Worm (Caenorhabditis elegans): ENCODE measurements around the gene C27D6.3.

- no peak for TF ChIP-seq daf-8 (GFP tag; IDR thresholded peaks at IDR 0.05)
- TF ChIP-seq zip-2 (tag; optimal IDR thresholded peaks at IDR 0.05): no peak
- no peak for TF ChIP-seq ceh-28 (tag; optimal IDR thresholded peaks at IDR 0.05)
- TF ChIP-seq duxl-1 (tag; optimal IDR thresholded peaks at IDR 0.05; ENCODE audit: poor library complexity): no peak
- no peak for TF ChIP-seq nhr-28 (tag; optimal IDR thresholded peaks at IDR 0.05)
- TF ChIP-seq egl-27 (tag; optimal IDR thresholded peaks at IDR 0.05): no peak
- TF ChIP-seq snpc-1.2 (GFP tag; IDR thresholded peaks at IDR 0.05): no peak
- TF ChIP-seq nhr-102 (tag; optimal IDR thresholded peaks at IDR 0.05): no peak
- TF ChIP-seq daf-12 (tag; optimal IDR thresholded peaks at IDR 0.05): no peak
- no peak for TF ChIP-seq snpc-4 (tag; optimal IDR thresholded peaks at IDR 0.05)
- TF ChIP-seq egl-43 (GFP tag; IDR thresholded peaks at IDR 0.05): no peak
Measured at ce11 chrII:5161102-5161501, 13.2 kb downstream of the C27D6.3 start, which contains the start of gene C27D6.11.

Data from whole organism, L4 larva.